Fruit fly (Drosophila melanogaster) whole organism, embryonic: ENCODE results near the gene CG14252.

Source experiments
- B-H2 ChIP-seq: fragments of 200-800 bp; sonication (Bioruptor generic); optimal IDR thresholded peaks from 2 replicates; lab custom pipeline; 2018; ENCODE audit warnings: missing biosample characterization, mild to moderate bottlenecking, missing genetic modification characterization
- CG10462 ChIP-seq: fragments of 200-800 bp; sonication (Bioruptor generic); optimal IDR thresholded peaks from 2 replicates; lab custom pipeline; 2016; ENCODE audit warnings: missing biosample characterization, missing genetic modification characterization
- CG12236 ChIP-seq: fragments of 200-800 bp; sonication (Bioruptor generic); optimal IDR thresholded peaks from 2 replicates; lab custom pipeline; 2016; ENCODE audit warnings: missing biosample characterization, missing genetic modification characterization
- CG12942 ChIP-seq: fragments of 200-800 bp; sonication (Bioruptor generic); optimal IDR thresholded peaks from 3 replicates; lab custom pipeline; 2016; ENCODE audit warnings: missing biosample characterization, missing genetic modification characterization
- CG17359 ChIP-seq: fragments of 200-800 bp; sonication (Bioruptor generic); optimal IDR thresholded peaks from 3 replicates; lab custom pipeline; 2018; ENCODE audit warnings: missing biosample characterization, mild to moderate bottlenecking, missing genetic modification characterization, moderate library complexity
- CG17385 ChIP-seq: fragments of 200-800 bp; sonication (Bioruptor generic); optimal IDR thresholded peaks from 3 replicates; lab custom pipeline; 2018; ENCODE audit warnings: missing biosample characterization, mild to moderate bottlenecking, missing genetic modification characterization
- CG17829 ChIP-seq: fragments of 200-800 bp; optimal IDR thresholded peaks from 2 replicates; lab custom pipeline; 2019; ENCODE audit warnings: missing biosample characterization, mild to moderate bottlenecking, missing genetic modification characterization, moderate library complexity
- CG18764 ChIP-seq: fragments of 200-800 bp; sonication (Bioruptor generic); optimal IDR thresholded peaks from 3 replicates; lab custom pipeline; 2016; ENCODE audit warnings: missing biosample characterization, missing genetic modification characterization
- CG2120 ChIP-seq: fragments of 200-800 bp; sonication (Bioruptor generic); optimal IDR thresholded peaks from 3 replicates; lab custom pipeline; 2016; ENCODE audit warnings: missing biosample characterization, missing genetic modification characterization
- CG2712 ChIP-seq: fragments of 200-800 bp; optimal IDR thresholded peaks from 3 replicates; lab custom pipeline; 2019; ENCODE audit warnings: missing biosample characterization, mild to moderate bottlenecking, missing genetic modification characterization, moderate library complexity
- CG30020 ChIP-seq: fragments of 200-800 bp; optimal IDR thresholded peaks from 2 replicates; lab custom pipeline; 2019; ENCODE audit warnings: missing biosample characterization, mild to moderate bottlenecking, missing genetic modification characterization, moderate library complexity
- CG30431 ChIP-seq: fragments of 200-800 bp; sonication (Bioruptor generic); optimal IDR thresholded peaks from 2 replicates; lab custom pipeline; 2017; ENCODE audit warnings: missing biosample characterization, missing genetic modification characterization
- CG3995 ChIP-seq: fragments of 200-800 bp; sonication (Bioruptor generic); optimal IDR thresholded peaks from 3 replicates; lab custom pipeline; 2016; ENCODE audit warnings: missing biosample characterization, missing genetic modification characterization
- CG4360 ChIP-seq: fragments of 200-800 bp; sonication (Bioruptor generic); IDR thresholded peaks from 2 replicates; pipeline ENCODE4 v1.3.6; 2022; ENCODE audit warnings: missing biosample characterization, missing genetic modification characterization
- CG4820 ChIP-seq: fragments of 200-800 bp; sonication (Bioruptor generic); optimal IDR thresholded peaks from 3 replicates; lab custom pipeline; 2016; ENCODE audit warnings: missing biosample characterization, missing genetic modification characterization
- CG6683 ChIP-seq: fragments of 200-800 bp; sonication (Bioruptor generic); optimal IDR thresholded peaks from 2 replicates; lab custom pipeline; 2017; ENCODE audit warnings: missing biosample characterization, mild to moderate bottlenecking, missing genetic modification characterization, missing genetic modification reagents
- CG6765 ChIP-seq: fragments of 200-800 bp; sonication (Bioruptor generic); optimal IDR thresholded peaks from 3 replicates; lab custom pipeline; 2017; ENCODE audit warnings: missing biosample characterization, mild to moderate bottlenecking, missing genetic modification characterization
- CG6813 ChIP-seq: fragments of 200-800 bp; sonication (Bioruptor generic); optimal IDR thresholded peaks from 2 replicates; lab custom pipeline; 2017; ENCODE audit warnings: missing biosample characterization, missing genetic modification characterization, mild to moderate bottlenecking, moderate library complexity, missing genetic modification reagents
- CG7786 ChIP-seq: fragments of 200-800 bp; sonication (Bioruptor generic); optimal IDR thresholded peaks from 2 replicates; lab custom pipeline; 2016; ENCODE audit warnings: missing biosample characterization, missing genetic modification characterization
- CG8388 ChIP-seq: fragments of 200-800 bp; sonication (Bioruptor generic); optimal IDR thresholded peaks from 2 replicates; lab custom pipeline; 2019; ENCODE audit warnings: missing biosample characterization, mild to moderate bottlenecking, missing genetic modification characterization, moderate library complexity
- CG8944 ChIP-seq: fragments of 200-800 bp; sonication (Bioruptor generic); optimal IDR thresholded peaks from 3 replicates; lab custom pipeline; 2016; ENCODE audit warnings: missing biosample characterization, missing genetic modification characterization
- Chrac-16 ChIP-seq: fragments of 200-800 bp; sonication (Bioruptor generic); optimal IDR thresholded peaks from 3 replicates; lab custom pipeline; 2016; ENCODE audit warnings: missing biosample characterization, missing genetic modification characterization
- CoRest ChIP-seq: fragments of 200-800 bp; sonication (Bioruptor generic); optimal IDR thresholded peaks from 3 replicates; lab custom pipeline; 2018; ENCODE audit warnings: missing biosample characterization, mild to moderate bottlenecking, missing genetic modification characterization, moderate library complexity
- E2f2 ChIP-seq: fragments of 200-800 bp; sonication (Bioruptor generic); IDR thresholded peaks from 2 replicates; pipeline ENCODE4 v1.3.6; 2022; ENCODE audit warnings: missing biosample characterization, missing genetic modification characterization
- H2.0 ChIP-seq: fragments of 200-800 bp; sonication (Bioruptor generic); IDR thresholded peaks from 2 replicates; pipeline ENCODE4 v1.3.6; 2022; ENCODE audit warnings: missing biosample characterization, missing genetic modification characterization
- HLH54F ChIP-seq: fragments of 200-800 bp; sonication (Bioruptor generic); optimal IDR thresholded peaks from 3 replicates; lab custom pipeline; 2016; ENCODE audit warnings: missing biosample characterization, missing genetic modification characterization
- Hr51 ChIP-seq, 2 experiments: fragments of 200-800 bp; sonication (Bioruptor generic); optimal IDR thresholded peaks; 2 replicates in 1 of 2; 3 replicates in 1 of 2; lab custom pipeline; 2016 to 2018; ENCODE audit warnings: missing biosample characterization in 2 of 2, missing genetic modification characterization in 2 of 2, mild to moderate bottlenecking in 1 of 2, moderate library complexity in 1 of 2
- Jarid2 ChIP-seq: fragments of 200-800 bp; sonication (Bioruptor generic); optimal IDR thresholded peaks from 3 replicates; lab custom pipeline; 2017; ENCODE audit warnings: mild to moderate bottlenecking, missing biosample characterization, missing genetic modification reagents, missing genetic modification characterization
- NC2β ChIP-seq: fragments of 200-800 bp; sonication (Bioruptor generic); optimal IDR thresholded peaks from 2 replicates; lab custom pipeline; 2016; ENCODE audit warnings: missing biosample characterization, missing genetic modification characterization
- Sox100B ChIP-seq: fragments of 200-800 bp; sonication (Bioruptor generic); optimal IDR thresholded peaks from 3 replicates; lab custom pipeline; 2018; ENCODE audit warnings: missing biosample characterization, mild to moderate bottlenecking, missing genetic modification characterization
- Taf1 ChIP-seq: fragments of 200-800 bp; sonication (Bioruptor generic); IDR thresholded peaks from 2 replicates; pipeline ENCODE4 v1.3.6; 2022; ENCODE audit warnings: missing biosample characterization, missing genetic modification characterization
- Trl ChIP-seq, 3 experiments: fragments of >200 bp in 2 of 3; fragments of 200-800 bp in 1 of 3; sonication (Bioruptor generic) in 1 of 3; optimal IDR thresholded peaks; 2 replicates in 1 of 3; 3 replicates in 2 of 3; lab custom pipeline; 2016 to 2017; ENCODE audit warnings: missing biosample characterization in 1 of 3, missing genetic modification characterization in 1 of 3
- Xbp1 ChIP-seq: fragments of 200-800 bp; sonication (Bioruptor generic); optimal IDR thresholded peaks from 3 replicates; lab custom pipeline; 2016; ENCODE audit warnings: missing biosample characterization, mild to moderate bottlenecking, missing genetic modification characterization
- az2 ChIP-seq: fragments of 200-800 bp; sonication (Bioruptor generic); optimal IDR thresholded peaks from 3 replicates; lab custom pipeline; 2016; ENCODE audit warnings: missing biosample characterization, missing genetic modification characterization
- cato ChIP-seq: fragments of 200-800 bp; sonication (Bioruptor generic); optimal IDR thresholded peaks from 2 replicates; lab custom pipeline; 2016; ENCODE audit warnings: missing biosample characterization, missing genetic modification characterization, borderline replicate concordance
- chn ChIP-seq: fragments of 200-800 bp; sonication (Bioruptor generic); optimal IDR thresholded peaks from 2 replicates; lab custom pipeline; 2016; ENCODE audit warnings: missing biosample characterization, missing genetic modification characterization
- dpn ChIP-seq, 2 experiments: fragments of 200-800 bp; sonication (Bioruptor generic); optimal IDR thresholded peaks; 3 replicates each; lab custom pipeline; 2016; ENCODE audit warnings: missing biosample characterization in 2 of 2, missing genetic modification characterization in 2 of 2
- dysf ChIP-seq: fragments of 200-800 bp; sonication (Bioruptor generic); IDR thresholded peaks from 3 replicates; pipeline ENCODE4 v1.3.6; 2022; ENCODE audit warnings: missing biosample characterization, missing genetic modification characterization
- exex ChIP-seq: fragments of 200-800 bp; sonication (Bioruptor generic); optimal IDR thresholded peaks from 4 replicates; lab custom pipeline; 2018; ENCODE audit warnings: missing biosample characterization, mild to moderate bottlenecking, missing genetic modification characterization, moderate library complexity
- kah ChIP-seq: fragments of 200-800 bp; sonication (Bioruptor generic); optimal IDR thresholded peaks from 2 replicates; lab custom pipeline; 2018; ENCODE audit warnings: missing biosample characterization, mild to moderate bottlenecking, missing genetic modification characterization
- lab ChIP-seq: fragments of 200-800 bp; sonication (Bioruptor generic); optimal IDR thresholded peaks from 3 replicates; lab custom pipeline; 2017; ENCODE audit warnings: missing biosample characterization, missing genetic modification characterization, mild to moderate bottlenecking, moderate library complexity, missing genetic modification reagents
- lola ChIP-seq, 3 experiments: fragments of >200 bp in 2 of 3; fragments of 200-800 bp in 1 of 3; sonication (Bioruptor generic) in 1 of 3; optimal IDR thresholded peaks; 2 replicates each; lab custom pipeline; 2017 to 2019; ENCODE audit warnings: missing biosample characterization in 3 of 3, missing genetic modification characterization in 3 of 3, mild to moderate bottlenecking in 1 of 3, moderate library complexity in 1 of 3
- luna ChIP-seq: fragments of 200-800 bp; sonication (Bioruptor generic); optimal IDR thresholded peaks from 2 replicates; lab custom pipeline; 2016; ENCODE audit warnings: missing biosample characterization, missing genetic modification characterization
- nau ChIP-seq: fragments of 200-800 bp; sonication (Bioruptor generic); optimal IDR thresholded peaks from 3 replicates; lab custom pipeline; 2017; ENCODE audit warnings: missing biosample characterization, mild to moderate bottlenecking, missing genetic modification characterization, missing genetic modification reagents
- nerfin-1 ChIP-seq: fragments of 200-800 bp; sonication (Bioruptor generic); optimal IDR thresholded peaks from 3 replicates; lab custom pipeline; 2019; ENCODE audit warnings: missing biosample characterization, mild to moderate bottlenecking, missing genetic modification characterization, moderate library complexity
- phol ChIP-seq: fragments of 200-800 bp; sonication (Bioruptor generic); optimal IDR thresholded peaks from 3 replicates; lab custom pipeline; 2018; ENCODE audit warnings: missing biosample characterization, mild to moderate bottlenecking, missing genetic modification characterization, moderate library complexity
- stwl ChIP-seq: fragments of 200-800 bp; sonication (Bioruptor generic); optimal IDR thresholded peaks from 3 replicates; lab custom pipeline; 2018; ENCODE audit warnings: missing biosample characterization, mild to moderate bottlenecking, missing genetic modification characterization, moderate library complexity
- tin ChIP-seq: fragments of 200-800 bp; sonication (Bioruptor generic); optimal IDR thresholded peaks from 3 replicates; lab custom pipeline; 2016; ENCODE audit warnings: missing biosample characterization, missing genetic modification characterization
- trh ChIP-seq: fragments of 200-800 bp; sonication (Bioruptor generic); optimal IDR thresholded peaks from 2 replicates; lab custom pipeline; 2016; ENCODE audit warnings: missing biosample characterization, missing genetic modification characterization
- vvl ChIP-seq: fragments of 200-800 bp; sonication (Bioruptor generic); IDR thresholded peaks from 2 replicates; pipeline ENCODE4 v1.3.6; 2022; ENCODE audit warnings: missing biosample characterization, missing genetic modification characterization

Gene CG14252

DNA sequence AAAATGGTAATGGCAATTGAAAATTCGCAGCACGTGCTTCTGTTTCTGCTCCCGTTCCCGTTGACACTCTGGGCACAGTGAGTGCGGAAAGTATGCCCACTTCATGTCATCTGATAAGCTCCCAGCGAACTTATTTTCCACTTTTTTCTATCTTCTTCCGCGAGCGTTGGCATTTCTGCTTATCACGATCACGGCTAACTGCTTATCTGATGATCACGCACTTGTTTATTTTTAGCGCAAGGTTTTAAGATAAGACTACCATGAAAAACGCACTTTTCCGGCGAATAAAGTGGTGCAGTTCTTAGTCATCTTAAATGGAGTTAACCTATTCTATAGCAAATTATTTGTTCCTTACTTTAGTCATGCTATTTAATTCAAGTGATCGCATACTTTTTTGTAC, 7.9 kb upstream of the CG14252 start:
- TF ChIP-seq Trl (optimal IDR thresholded peaks at IDR 0.05; lab: Kevin White, UChicago) (no peak), Trl (GFP tag; optimal IDR thresholded peaks at IDR 0.05; lab: Kevin White, UChicago) (no peak), Sox100B (GFP tag; lab: Kevin White, UChicago) (peak; percentile 65), CG17385 (peak; percentile 31), CG10462 (peak; percentile 11), Taf1 (no peak), Hr51 (GFP tag; optimal IDR thresholded peaks at IDR 0.05; lab: Kevin White, UChicago) (peak in 1 of 2 experiments; percentile 56), CG12236 (no peak), phol (tag; lab: Kevin White, UChicago) (peak; percentile 57), trh (GFP tag; lab: Kevin White, UChicago) (no peak), lab (peak; percentile 66), HLH54F (peak; percentile 43), H2.0 (GFP tag; lab: Robert Waterston, UW) (no peak), E2f2 (GFP tag; lab: Robert Waterston, UW) (no peak), CG8388 (GFP tag; lab: Kevin White, UChicago) (peak; percentile 91), CG6765 (GFP tag; lab: Kevin White, UChicago) (peak; percentile 3), CG17359 (tag; lab: Kevin White, UChicago) (peak; percentile 26), CG30020 (no peak), chn (GFP tag; lab: Kevin White, UChicago) (peak; percentile 24), CG2120 (GFP tag; lab: Kevin White, UChicago) (peak; percentile 50), CG12942 (GFP tag; lab: Kevin White, UChicago) (peak; percentile 13), CG4820 (GFP tag; lab: Kevin White, UChicago) (peak; percentile 44), lola (GFP tag; optimal IDR thresholded peaks at IDR 0.05; lab: Kevin White, UChicago) (peak in 1 of 3 experiments; percentile 14), luna (GFP tag; lab: Kevin White, UChicago) (no peak), CG7786 (GFP tag; lab: Kevin White, UChicago) (peak; percentile 13), dysf (GFP tag; lab: Robert Waterston, UW) (peak; percentile 59; the same call in 2 of the 3 replicates), Jarid2 (peak; percentile 17), CG8944 (GFP tag; lab: Kevin White, UChicago) (peak; percentile 12), NC2β (GFP tag; lab: Kevin White, UChicago) (peak; percentile 6), Chrac-16 (GFP tag; lab: Kevin White, UChicago) (peak; percentile 12), CG17829 (tag; lab: Kevin White, UChicago) (peak; percentile 32), CoRest (tag; lab: Kevin White, UChicago) (peak; percentile 70), nerfin-1 (peak; percentile 23), Xbp1 (GFP tag; lab: Kevin White, UChicago) (peak; percentile 25), CG18764 (no peak), exex (tag; lab: Kevin White, UChicago) (peak; percentile 30), CG30431 (GFP tag; lab: Kevin White, UChicago) (peak; percentile 15), nau (GFP tag; lab: Kevin White, UChicago) (peak; percentile 33), CG6813 (GFP tag; lab: Kevin White, UChicago) (no peak), kah (GFP tag; lab: Kevin White, UChicago) (no peak), az2 (GFP tag; lab: Kevin White, UChicago) (peak; percentile 39), CG6683 (GFP tag; lab: Kevin White, UChicago) (peak; percentile 3), CG3995 (GFP tag; lab: Kevin White, UChicago) (peak; percentile 12), cato (GFP tag; lab: Kevin White, UChicago) (no peak), B-H2 (no peak), CG2712 (tag; lab: Kevin White, UChicago) (peak; percentile 53), CG4360 (no peak), stwl (tag; lab: Kevin White, UChicago) (no peak), dpn (GFP tag; optimal IDR thresholded peaks at IDR 0.05; lab: Kevin White, UChicago) (peak; percentile 19 to 44), tin (peak; percentile 38), vvl (peak; percentile 65)
